Worm (Caenorhabditis elegans) whole organism, L4 larva: ENCODE measurements around the gene mrpl-4.
"Not testable (repeated sequence)": the region's sequence is repeated elsewhere in the genome, so short reads cannot be mapped to it uniquely, and the experiment has no call there.

Source experiments
- F26F4.8 ChIP-seq: fragments of 200-800 bp; sonication (Bioruptor generic); conservative IDR thresholded peaks from 2 replicates; pipeline ENCODE4 v1.3.6; 2022; ENCODE audit warnings: missing genetic modification characterization, missing compliant biosample characterization
- F44E2.7 ChIP-seq: fragments of 200-800 bp; sonication (Bioruptor generic); IDR thresholded peaks from 2 replicates; pipeline ENCODE4 v2.1.2; 2022; ENCODE audit warnings: missing genetic modification characterization, missing compliant biosample characterization
- T20F7.1 ChIP-seq: fragments of 200-800 bp; sonication (Bioruptor generic); optimal IDR thresholded peaks from 2 replicates; lab custom pipeline; 2018; ENCODE audit warnings: mild to moderate bottlenecking, missing genetic modification characterization, missing compliant biosample characterization
- ZK337.2 ChIP-seq: fragments of 200-800 bp; sonication (Bioruptor generic); IDR thresholded peaks from 2 replicates; pipeline ENCODE4 v1.3.6; 2022; ENCODE audit warnings: missing genetic modification reagents, missing genetic modification characterization, missing compliant biosample characterization
- arid-1 ChIP-seq: fragments of 200-800 bp; sonication (Bioruptor generic); conservative IDR thresholded peaks from 2 replicates; pipeline ENCODE4 v1.3.6; 2022; ENCODE audit warnings: missing genetic modification reagents, missing genetic modification characterization, missing compliant biosample characterization
- ceh-28 ChIP-seq: fragments of 150-350 bp; optimal IDR thresholded peaks from 2 replicates; lab custom pipeline; 2014; ENCODE audit warnings: missing biosample characterization, missing genetic modification reagents, missing genetic modification characterization
- ceh-32 ChIP-seq: sonication (generic microtip); optimal IDR thresholded peaks from 2 replicates; lab custom pipeline; 2016; ENCODE audit warnings: mild to moderate bottlenecking, missing genetic modification characterization, missing compliant biosample characterization; ENCODE audit not compliant: poor library complexity
- daf-16 ChIP-seq, 3 experiments: sonication (generic microtip); optimal IDR thresholded peaks; 2 replicates each; lab custom pipeline; 2016 to 2017; ENCODE audit warnings: missing genetic modification characterization in 3 of 3, missing genetic modification reagents in 3 of 3, mild to moderate bottlenecking in 2 of 3, missing compliant biosample characterization in 2 of 3, missing biosample characterization in 1 of 3, moderate library complexity in 1 of 3
- dmd-6 ChIP-seq: fragments of 200-800 bp; sonication (Bioruptor generic); IDR thresholded peaks from 2 replicates; pipeline ENCODE4 v1.3.6; 2022; ENCODE audit warnings: missing genetic modification reagents, missing genetic modification characterization, missing compliant biosample characterization
- dmd-8 ChIP-seq: fragments of 200-800 bp; sonication (Bioruptor generic); IDR thresholded peaks from 2 replicates; pipeline ENCODE4 v1.3.6; 2022; ENCODE audit warnings: missing genetic modification characterization, missing compliant biosample characterization
- dmd-9 ChIP-seq: fragments of 200-800 bp; sonication (Bioruptor generic); IDR thresholded peaks from 2 replicates; pipeline ENCODE4 v1.3.6; 2022; ENCODE audit warnings: missing genetic modification reagents, missing genetic modification characterization, missing compliant biosample characterization
- dpl-1 ChIP-seq: fragments of 150-350 bp; optimal IDR thresholded peaks from 2 replicates; lab custom pipeline; 2014; ENCODE audit warnings: missing biosample characterization, missing genetic modification reagents, missing genetic modification characterization
- duxl-1 ChIP-seq: sonication (generic microtip); optimal IDR thresholded peaks from 2 replicates; lab custom pipeline; 2016; ENCODE audit warnings: mild to moderate bottlenecking, missing genetic modification characterization, moderate library complexity, missing compliant biosample characterization; ENCODE audit not compliant: poor library complexity
- dve-1 ChIP-seq: sonication (generic microtip); optimal IDR thresholded peaks from 2 replicates; lab custom pipeline; 2017; ENCODE audit warnings: antibody characterized with exemption, mild to moderate bottlenecking, missing genetic modification characterization, missing compliant biosample characterization; ENCODE audit not compliant: insufficient read depth
- egl-27 ChIP-seq: sonication (generic microtip); optimal IDR thresholded peaks from 3 replicates; lab custom pipeline; 2017; ENCODE audit warnings: missing biosample characterization, missing genetic modification reagents, missing genetic modification characterization
- fos-1 ChIP-seq: fragments of 150-350 bp; optimal IDR thresholded peaks from 2 replicates; lab custom pipeline; 2014; ENCODE audit warnings: missing biosample characterization, missing genetic modification characterization
- hif-1 ChIP-seq, 2 experiments: sonication (generic microtip); optimal IDR thresholded peaks; 2 replicates each; lab custom pipeline; 2016 to 2017; ENCODE audit warnings: missing compliant biosample characterization in 2 of 2, missing genetic modification characterization in 2 of 2, missing genetic modification reagents in 2 of 2, missing genotype in 2 of 2, mild to moderate bottlenecking in 1 of 2
- hlh-11 ChIP-seq: fragments of 200-800 bp; sonication (Bioruptor generic); optimal IDR thresholded peaks from 2 replicates; lab custom pipeline; 2018; ENCODE audit warnings: mild to moderate bottlenecking, missing genetic modification characterization, missing compliant biosample characterization
- hlh-30 ChIP-seq: sonication (generic microtip); optimal IDR thresholded peaks from 2 replicates; lab custom pipeline; 2017; ENCODE audit warnings: antibody characterized with exemption, mild to moderate bottlenecking, missing genetic modification characterization, missing compliant biosample characterization; ENCODE audit not compliant: insufficient read depth
- hmg-1.1 ChIP-seq: fragments of 200-800 bp; sonication (Bioruptor generic); IDR thresholded peaks from 2 replicates; pipeline ENCODE4 v1.3.6; 2022; ENCODE audit warnings: missing genetic modification reagents, missing genetic modification characterization, missing compliant biosample characterization
- lin-1 ChIP-seq: fragments of 200-800 bp; sonication (Bioruptor generic); IDR thresholded peaks from 2 replicates; pipeline ENCODE4 v1.3.6; 2022; ENCODE audit warnings: missing genetic modification reagents, missing genetic modification characterization, missing compliant biosample characterization
- lin-15B ChIP-seq: fragments of 150-350 bp; sonication (generic microtip); optimal IDR thresholded peaks from 3 replicates; lab custom pipeline; 2014; ENCODE audit warnings: missing biosample characterization, missing genetic modification characterization
- lin-29 ChIP-seq: fragments of 200-800 bp; sonication (Bioruptor generic); IDR thresholded peaks from 2 replicates; pipeline ENCODE4 v1.3.6; 2022; ENCODE audit warnings: missing genetic modification reagents, missing genetic modification characterization, missing compliant biosample characterization
- lin-38 ChIP-seq: fragments of 200-800 bp; sonication (Bioruptor generic); IDR thresholded peaks from 2 replicates; pipeline ENCODE4 v1.3.6; 2022; ENCODE audit warnings: missing genetic modification reagents, missing genetic modification characterization, missing compliant biosample characterization
- lir-3 ChIP-seq: sonication (generic microtip); optimal IDR thresholded peaks from 2 replicates; lab custom pipeline; 2016; ENCODE audit warnings: mild to moderate bottlenecking, missing genetic modification characterization, missing compliant biosample characterization
- madf-5 ChIP-seq, 2 experiments: fragments of 200-800 bp; sonication (Bioruptor generic); IDR thresholded peaks; 2 replicates each; pipeline ENCODE4 v1.3.6; 2022; ENCODE audit warnings: missing compliant biosample characterization in 2 of 2, missing genetic modification characterization in 2 of 2
- madf-9 ChIP-seq: fragments of 200-800 bp; sonication (Bioruptor generic); conservative IDR thresholded peaks from 2 replicates; pipeline ENCODE4 v1.3.6; 2022; ENCODE audit warnings: missing genetic modification reagents, missing genetic modification characterization, missing compliant biosample characterization
- mdl-1 ChIP-seq, 2 experiments: fragments of 150-350 bp in 1 of 2; sonication (generic microtip) in 1 of 2; optimal IDR thresholded peaks; 2 replicates each; lab custom pipeline; 2014 to 2017; ENCODE audit warnings: missing biosample characterization in 2 of 2, missing genetic modification characterization in 2 of 2
- mdt-29 ChIP-seq: fragments of 200-800 bp; sonication (Bioruptor generic); IDR thresholded peaks from 2 replicates; pipeline ENCODE4 v1.3.6; 2022; ENCODE audit warnings: missing genetic modification reagents, missing genetic modification characterization, missing compliant biosample characterization
- mep-1 ChIP-seq: fragments of 150-350 bp; sonication (generic microtip); optimal IDR thresholded peaks from 3 replicates; lab custom pipeline; 2014; ENCODE audit warnings: missing biosample characterization, missing genetic modification characterization
- mxl-3 ChIP-seq: fragments of 200-800 bp; sonication (Bioruptor generic); optimal IDR thresholded peaks from 2 replicates; lab custom pipeline; 2018; ENCODE audit warnings: mild to moderate bottlenecking, missing genetic modification characterization, missing compliant biosample characterization
- nhr-237 ChIP-seq: sonication (generic microtip); optimal IDR thresholded peaks from 2 replicates; lab custom pipeline; 2017; ENCODE audit warnings: missing biosample characterization, missing genetic modification characterization
- nhr-28 ChIP-seq: fragments of 150-350 bp; optimal IDR thresholded peaks from 2 replicates; lab custom pipeline; 2014; ENCODE audit warnings: missing biosample characterization, missing genetic modification characterization
- nhr-41 ChIP-seq: fragments of 200-800 bp; sonication (Bioruptor generic); IDR thresholded peaks from 2 replicates; pipeline ENCODE4 v1.3.6; 2022; ENCODE audit warnings: missing genetic modification reagents, missing genetic modification characterization, missing compliant biosample characterization
- nhr-77 ChIP-seq: fragments of 150-350 bp; optimal IDR thresholded peaks from 2 replicates; lab custom pipeline; 2014; ENCODE audit warnings: missing biosample characterization, missing genetic modification characterization
- pha-4 ChIP-seq, 2 experiments: fragments of 150-350 bp in 1 of 2; fragments of 200-800 bp in 1 of 2; sonication (Bioruptor generic) in 1 of 2; IDR thresholded peaks in 1 of 2; optimal IDR thresholded peaks in 1 of 2; 2 replicates each; pipeline versions ENCODE4 v1.3.6 to Lab custom; 2014 to 2022; ENCODE audit warnings: missing genetic modification characterization in 2 of 2, missing genetic modification reagents in 2 of 2, missing biosample characterization in 1 of 2, missing compliant biosample characterization in 1 of 2
- pqm-1 ChIP-seq: sonication (generic microtip); optimal IDR thresholded peaks from 2 replicates; lab custom pipeline; 2017; ENCODE audit warnings: missing biosample characterization, missing genetic modification characterization
- rbr-2 ChIP-seq: sonication (generic microtip); optimal IDR thresholded peaks from 2 replicates; lab custom pipeline; 2016; ENCODE audit warnings: missing genotype, missing genetic modification characterization, missing compliant biosample characterization
- snpc-1.2 ChIP-seq: fragments of 200-800 bp; sonication (Bioruptor generic); IDR thresholded peaks from 2 replicates; pipeline ENCODE4 v1.3.6; 2022; ENCODE audit warnings: missing genetic modification reagents, missing genetic modification characterization, missing compliant biosample characterization
- spr-1 ChIP-seq: sonication (generic microtip); optimal IDR thresholded peaks from 2 replicates; lab custom pipeline; 2016; ENCODE audit warnings: mild to moderate bottlenecking, missing genetic modification characterization, missing compliant biosample characterization
- unc-39 ChIP-seq: sonication (generic microtip); optimal IDR thresholded peaks from 2 replicates; lab custom pipeline; 2017; ENCODE audit warnings: missing biosample characterization, missing genetic modification characterization
- unc-62 ChIP-seq, 3 experiments: fragments of 150-350 bp in 1 of 3; sonication (generic microtip); optimal IDR thresholded peaks in 2 of 3; peaks in 1 of 3; 1 replicate in 1 of 3; 2 replicates in 2 of 3; lab custom pipeline; 2014 to 2017; ENCODE audit warnings: missing biosample characterization in 3 of 3, missing genetic modification characterization in 3 of 3, missing genetic modification reagents in 3 of 3, missing genotype in 1 of 3
- zag-1 ChIP-seq: fragments of 150-350 bp; optimal IDR thresholded peaks from 2 replicates; lab custom pipeline; 2014; ENCODE audit warnings: missing biosample characterization, missing genetic modification characterization
- zfp-2 ChIP-seq: sonication (generic microtip); optimal IDR thresholded peaks from 2 replicates; lab custom pipeline; 2016; ENCODE audit warnings: mild to moderate bottlenecking, missing genetic modification characterization, missing compliant biosample characterization
- zfp-3 ChIP-seq: fragments of 200-800 bp; sonication (Bioruptor generic); conservative IDR thresholded peaks from 2 replicates; pipeline ENCODE4 v1.3.6; 2022; ENCODE audit warnings: missing genetic modification reagents, missing genetic modification characterization, missing compliant biosample characterization
- zip-11 ChIP-seq: fragments of 200-800 bp; sonication (Bioruptor generic); IDR thresholded peaks from 2 replicates; pipeline ENCODE4 v1.3.6; 2022; ENCODE audit warnings: missing genetic modification characterization, missing compliant biosample characterization
- zip-2 ChIP-seq: fragments of 150-350 bp; optimal IDR thresholded peaks from 2 replicates; lab custom pipeline; 2014; ENCODE audit warnings: missing biosample characterization, missing genetic modification characterization

mrpl-4 gene

ce11 chrV:8431295-8431694 lies 35.8 kb upstream of the mrpl-4 start (continued):
- TF ChIP-seq ZK337.2 (GFP tag; lab: Robert Waterston, UW) (0 out of 2 replicates have a peak, but pooled peaks have one; percentile 33), dmd-8 (peak; percentile 87), dmd-9 (GFP tag; lab: Robert Waterston, UW) (0 out of 2 replicates have a peak, but pooled peaks have one; percentile 39), arid-1 (GFP tag; lab: Robert Waterston, UW) (peak; percentile 78), hmg-1.1 (peak; percentile 46; the same call in 1 of the 2 replicates), madf-9 (0 out of 2 replicates have a peak, but pooled peaks have one; percentile 48), pha-4 (GFP tag; IDR thresholded peaks at IDR 0.05; lab: Robert Waterston, UW) (peak; percentile 33; the same call in 1 of the 2 replicates), snpc-1.2 (GFP tag; lab: Robert Waterston, UW) (0 out of 2 replicates have a peak, but pooled peaks have one; percentile 24), lin-38 (GFP tag; lab: Robert Waterston, UW) (peak; percentile 65), nhr-41 (0 out of 2 replicates have a peak, but pooled peaks have one; percentile 43)
- not testable (repeated sequence) for TF ChIP-seq pha-4 (tag; optimal IDR thresholded peaks at IDR 0.05; lab: Kevin White, UChicago)

- TF ChIP-seq mxl-3 = peak; percentile 1
- TF ChIP-seq hif-1 (tag; optimal IDR thresholded peaks at IDR 0.05; lab: Kevin White, UChicago) = no peak
- no peak for TF ChIP-seq madf-5 (GFP tag; IDR thresholded peaks at IDR 0.05; lab: Robert Waterston, UW)
- peak; percentile 74 for TF ChIP-seq hlh-11 (tag; lab: Kevin White, UChicago)
- peak; percentile 58 for TF ChIP-seq hlh-30
- TF ChIP-seq zip-11 (GFP tag; lab: Robert Waterston, UW) = no peak
- no peak for TF ChIP-seq unc-39 (tag; lab: Kevin White, UChicago)
- TF ChIP-seq nhr-77 (tag; lab: Kevin White, UChicago) = no peak
- no peak for TF ChIP-seq spr-1
- TF ChIP-seq mdt-29 (GFP tag; lab: Robert Waterston, UW) = no peak
- TF ChIP-seq nhr-28 (tag; lab: Kevin White, UChicago) = peak; percentile 47
- no peak for TF ChIP-seq zip-2 (tag; lab: Kevin White, UChicago)
- no peak for TF ChIP-seq T20F7.1 (GFP tag; lab: Kevin White, UChicago)
- TF ChIP-seq zfp-3 = no peak
- TF ChIP-seq mep-1 (tag; lab: Kevin White, UChicago) = peak; percentile 36
- no peak for TF ChIP-seq lir-3 (tag; lab: Kevin White, UChicago)
- no peak for TF ChIP-seq fos-1 (tag; lab: Kevin White, UChicago)
- TF ChIP-seq rbr-2 (tag; lab: Kevin White, UChicago) = no peak
- TF ChIP-seq pqm-1 (tag; lab: Kevin White, UChicago) = peak; percentile 55
- no peak for TF ChIP-seq F26F4.8
- TF ChIP-seq nhr-237 (tag; lab: Kevin White, UChicago) = no peak
- no peak for TF ChIP-seq ceh-32
- TF ChIP-seq daf-16 (GFP tag; optimal IDR thresholded peaks at IDR 0.05; lab: Kevin White, UChicago) = no peak
- TF ChIP-seq daf-16 (tag; optimal IDR thresholded peaks at IDR 0.05; lab: Kevin White, UChicago) = peak; percentile 98
- no peak for TF ChIP-seq lin-29
- TF ChIP-seq lin-1 (GFP tag; lab: Robert Waterston, UW) = no peak
- no peak for TF ChIP-seq zfp-2 (tag; lab: Kevin White, UChicago)
- no peak for TF ChIP-seq egl-27 (tag; lab: Kevin White, UChicago)
- TF ChIP-seq mdl-1 (tag; optimal IDR thresholded peaks at IDR 0.05; lab: Kevin White, UChicago) = peak in 1 of 2 experiments; percentile 51
- TF ChIP-seq dmd-6 = peak; percentile 18; the same call in 1 of the 2 replicates
- peak in 1 of 2 experiments; percentile 62 for TF ChIP-seq unc-62 (GFP tag; optimal IDR thresholded peaks at IDR 0.05 in 1 of 2; lab: Kevin White, UChicago)
- TF ChIP-seq unc-62 (tag; optimal IDR thresholded peaks at IDR 0.05; lab: Kevin White, UChicago) = no peak
- TF ChIP-seq ceh-28 (tag; lab: Kevin White, UChicago) = no peak
- no peak for TF ChIP-seq zag-1 (tag; lab: Kevin White, UChicago)
- no peak for TF ChIP-seq dpl-1 (GFP tag; lab: Kevin White, UChicago)
- no peak for TF ChIP-seq lin-15B (tag; lab: Kevin White, UChicago)
- no peak for TF ChIP-seq F44E2.7 (GFP tag; lab: Robert Waterston, UW)
- TF ChIP-seq dve-1 (tag; lab: Kevin White, UChicago) = peak; percentile 38
- no peak for TF ChIP-seq duxl-1 (tag; lab: Kevin White, UChicago)
- TF ChIP-seq, all 104 proteins: peak for 11
Measured at ce11 chrV:8434400-8434827, 32.7 kb upstream of the mrpl-4 start.
